Fruit fly (Drosophila melanogaster): ENCODE measurements around the gene CG9590.

dm6 chr3R:15807306-15807705 is 20.8 kb downstream of the CG9590 start:
- no peak for TF ChIP-seq Abd-B (GFP tag; optimal IDR thresholded peaks at IDR 0.05)
- TF ChIP-seq brk (GFP tag; optimal IDR thresholded peaks at IDR 0.05): no peak
- TF ChIP-seq fru (GFP tag; optimal IDR thresholded peaks at IDR 0.05): no peak
- TF ChIP-seq lola (GFP tag; optimal IDR thresholded peaks at IDR 0.05): no peak
- no peak for TF ChIP-seq foxo (GFP tag; optimal IDR thresholded peaks at IDR 0.05)
- no peak for TF ChIP-seq Dif (GFP tag; optimal IDR thresholded peaks at IDR 0.05; ENCODE audit: partially characterized antibody)

All from whole organism, wandering third instar larva.